Fruit fly (Drosophila melanogaster) whole organism, embryonic: ENCODE data around the gene Nup153.

Experiments used
- Asciz ChIP-seq: fragments of 200-800 bp; sonication (Bioruptor generic); optimal IDR thresholded peaks from 2 replicates; lab custom pipeline; 2017; ENCODE audit warnings: missing biosample characterization, mild to moderate bottlenecking, missing genetic modification characterization, missing genetic modification reagents
- B-H1 ChIP-seq: fragments of 200-800 bp; sonication (Bioruptor generic); IDR thresholded peaks from 3 replicates; pipeline ENCODE4 v1.3.6; 2022; ENCODE audit warnings: missing biosample characterization, missing genetic modification characterization
- B-H2 ChIP-seq: fragments of 200-800 bp; sonication (Bioruptor generic); optimal IDR thresholded peaks from 2 replicates; lab custom pipeline; 2018; ENCODE audit warnings: missing biosample characterization, mild to moderate bottlenecking, missing genetic modification characterization
- CG10431 ChIP-seq: fragments of 200-800 bp; sonication (Bioruptor generic); optimal IDR thresholded peaks from 3 replicates; lab custom pipeline; 2018; ENCODE audit warnings: missing biosample characterization, mild to moderate bottlenecking, missing genetic modification characterization
- CG10654 ChIP-seq: fragments of 200-800 bp; sonication (Bioruptor generic); optimal IDR thresholded peaks from 2 replicates; lab custom pipeline; 2016; ENCODE audit warnings: missing biosample characterization, missing genetic modification characterization
- CG12299 ChIP-seq: fragments of 200-800 bp; sonication (Bioruptor generic); optimal IDR thresholded peaks from 2 replicates; lab custom pipeline; 2018; ENCODE audit warnings: missing biosample characterization, mild to moderate bottlenecking, missing genetic modification characterization
- CG12659 ChIP-seq: fragments of 200-800 bp; sonication (Bioruptor generic); optimal IDR thresholded peaks from 3 replicates; lab custom pipeline; 2017; ENCODE audit warnings: mild to moderate bottlenecking, missing biosample characterization, missing genetic modification reagents, missing genetic modification characterization
- CG14441 ChIP-seq: fragments of 200-800 bp; sonication (Bioruptor generic); IDR thresholded peaks from 2 replicates; pipeline ENCODE4 v1.3.6; 2022; ENCODE audit warnings: missing biosample characterization, missing genetic modification characterization
- CG14710 ChIP-seq: fragments of 200-800 bp; sonication (Bioruptor generic); optimal IDR thresholded peaks from 3 replicates; lab custom pipeline; 2019; ENCODE audit warnings: missing biosample characterization, mild to moderate bottlenecking, missing genetic modification characterization, moderate library complexity
- CG15269 ChIP-seq: fragments of 200-800 bp; sonication (Bioruptor generic); optimal IDR thresholded peaks from 2 replicates; lab custom pipeline; 2018; ENCODE audit warnings: missing biosample characterization, mild to moderate bottlenecking, missing genetic modification characterization, moderate library complexity
- CG1529 ChIP-seq: fragments of 200-800 bp; sonication (Bioruptor generic); optimal IDR thresholded peaks from 3 replicates; lab custom pipeline; 2018; ENCODE audit warnings: missing biosample characterization, missing genetic modification characterization
- CG15601 ChIP-seq: fragments of 200-800 bp; sonication (Bioruptor generic); optimal IDR thresholded peaks from 3 replicates; lab custom pipeline; 2019; ENCODE audit warnings: missing biosample characterization, mild to moderate bottlenecking, missing genetic modification characterization, moderate library complexity
- CG15696 ChIP-seq: fragments of 200-800 bp; sonication (Bioruptor generic); optimal IDR thresholded peaks from 2 replicates; lab custom pipeline; 2019; ENCODE audit warnings: missing biosample characterization, mild to moderate bottlenecking, missing genetic modification characterization, moderate library complexity
- CG17186 ChIP-seq: fragments of 200-800 bp; sonication (Bioruptor generic); optimal IDR thresholded peaks from 3 replicates; lab custom pipeline; 2017; ENCODE audit warnings: missing biosample characterization, missing genetic modification reagents, missing genetic modification characterization
- CG17328 ChIP-seq: fragments of 200-800 bp; sonication (Bioruptor generic); IDR thresholded peaks from 2 replicates; pipeline ENCODE4 v1.3.6; 2022; ENCODE audit warnings: missing biosample characterization, missing genetic modification characterization
- CG18262 ChIP-seq: fragments of 200-800 bp; optimal IDR thresholded peaks from 3 replicates; lab custom pipeline; 2019; ENCODE audit warnings: missing biosample characterization, mild to moderate bottlenecking, missing genetic modification characterization, moderate library complexity
- CG3065 ChIP-seq: fragments of 200-800 bp; sonication (Bioruptor generic); optimal IDR thresholded peaks from 2 replicates; lab custom pipeline; 2016; ENCODE audit warnings: missing biosample characterization, missing genetic modification characterization
- CG3847 ChIP-seq: fragments of 200-800 bp; sonication (Bioruptor generic); IDR thresholded peaks from 2 replicates; pipeline ENCODE4 v1.3.6; 2022; ENCODE audit warnings: missing biosample characterization, missing genetic modification characterization
- CG4282 ChIP-seq: fragments of 200-800 bp; sonication (Bioruptor generic); optimal IDR thresholded peaks from 2 replicates; lab custom pipeline; 2016; ENCODE audit warnings: missing biosample characterization, missing genetic modification characterization
- CG7786 ChIP-seq: fragments of 200-800 bp; sonication (Bioruptor generic); optimal IDR thresholded peaks from 2 replicates; lab custom pipeline; 2016; ENCODE audit warnings: missing biosample characterization, missing genetic modification characterization
- CG7928 ChIP-seq: fragments of 200-800 bp; sonication (Bioruptor generic); optimal IDR thresholded peaks from 2 replicates; lab custom pipeline; 2017; ENCODE audit warnings: missing biosample characterization, mild to moderate bottlenecking, missing genetic modification characterization
- CG7987 ChIP-seq: fragments of 200-800 bp; sonication (Bioruptor generic); optimal IDR thresholded peaks from 2 replicates; lab custom pipeline; 2018; ENCODE audit warnings: missing biosample characterization, mild to moderate bottlenecking, missing genetic modification characterization, moderate library complexity
- CG9797 ChIP-seq: fragments of 200-800 bp; sonication (Bioruptor generic); optimal IDR thresholded peaks from 3 replicates; lab custom pipeline; 2018; ENCODE audit warnings: missing biosample characterization, mild to moderate bottlenecking, missing genetic modification characterization
- CTCF ChIP-seq: fragments of 200-800 bp; sonication (Bioruptor generic); optimal IDR thresholded peaks from 2 replicates; lab custom pipeline; 2017; ENCODE audit warnings: missing biosample characterization, mild to moderate bottlenecking, missing genetic modification characterization, moderate library complexity
- Dfd ChIP-seq, 2 experiments: fragments of >200 bp; optimal IDR thresholded peaks; 2 replicates each; lab custom pipeline; 2017; ENCODE audit warnings: missing biosample characterization in 2 of 2, missing genetic modification characterization in 2 of 2
- Dref ChIP-seq: fragments of 200-800 bp; sonication (Bioruptor generic); IDR thresholded peaks from 2 replicates; pipeline ENCODE4 v1.3.6; 2022; ENCODE audit warnings: missing biosample characterization, missing genetic modification characterization
- E2f2 ChIP-seq: fragments of 200-800 bp; sonication (Bioruptor generic); IDR thresholded peaks from 2 replicates; pipeline ENCODE4 v1.3.6; 2022; ENCODE audit warnings: missing biosample characterization, missing genetic modification characterization
- Elba2 ChIP-seq: fragments of 200-800 bp; sonication (Bioruptor generic); optimal IDR thresholded peaks from 3 replicates; lab custom pipeline; 2016; ENCODE audit warnings: missing biosample characterization, missing genetic modification characterization
- Ets65A ChIP-seq: fragments of 200-800 bp; sonication (Bioruptor generic); peaks from one replicate; lab custom pipeline; 2016; ENCODE audit warnings: missing biosample characterization, missing genetic modification characterization
- Hand ChIP-seq: fragments of 200-800 bp; sonication (Bioruptor generic); optimal IDR thresholded peaks from 2 replicates; lab custom pipeline; 2017; ENCODE audit warnings: mild to moderate bottlenecking, missing biosample characterization, missing genetic modification reagents, missing genetic modification characterization
- Hmr ChIP-seq: fragments of 200-800 bp; sonication (Bioruptor generic); optimal IDR thresholded peaks from 3 replicates; lab custom pipeline; 2017; ENCODE audit warnings: mild to moderate bottlenecking, missing biosample characterization, missing genetic modification reagents, missing genetic modification characterization
- Hr78 ChIP-seq, 2 experiments: fragments of 200-800 bp in 1 of 2; fragments of >200 bp in 1 of 2; sonication (Bioruptor generic) in 1 of 2; optimal IDR thresholded peaks; 2 replicates each; lab custom pipeline; 2017 to 2019; ENCODE audit warnings: missing biosample characterization in 2 of 2, missing genetic modification characterization in 2 of 2, mild to moderate bottlenecking in 1 of 2, moderate library complexity in 1 of 2
- Lhr ChIP-seq: fragments of 200-800 bp; sonication (Bioruptor generic); optimal IDR thresholded peaks from 3 replicates; lab custom pipeline; 2017; ENCODE audit warnings: mild to moderate bottlenecking, missing biosample characterization, missing genetic modification reagents, missing genetic modification characterization
- Med ChIP-seq: fragments of 200-800 bp; sonication (Bioruptor generic); peaks from one replicate; lab custom pipeline; 2016; ENCODE audit warnings: missing biosample characterization, missing genetic modification characterization, mild to moderate bottlenecking, inconsistent platforms, moderate library complexity
- Oli ChIP-seq: fragments of 200-800 bp; sonication (Bioruptor generic); optimal IDR thresholded peaks from 2 replicates; lab custom pipeline; 2018; ENCODE audit warnings: missing biosample characterization, mild to moderate bottlenecking, missing genetic modification characterization, moderate library complexity
- Taf1 ChIP-seq: fragments of 200-800 bp; sonication (Bioruptor generic); IDR thresholded peaks from 2 replicates; pipeline ENCODE4 v1.3.6; 2022; ENCODE audit warnings: missing biosample characterization, missing genetic modification characterization
- Xbp1 ChIP-seq: fragments of 200-800 bp; sonication (Bioruptor generic); optimal IDR thresholded peaks from 3 replicates; lab custom pipeline; 2016; ENCODE audit warnings: missing biosample characterization, mild to moderate bottlenecking, missing genetic modification characterization
- amos ChIP-seq: fragments of 200-800 bp; sonication (Bioruptor generic); IDR thresholded peaks from 2 replicates; pipeline ENCODE4 v1.3.6; 2022; ENCODE audit warnings: missing biosample characterization, missing genetic modification characterization; ENCODE audit not compliant: partially characterized antibody
- crol ChIP-seq: fragments of 200-800 bp; sonication (Bioruptor generic); IDR thresholded peaks from 2 replicates; pipeline ENCODE4 v1.3.6; 2022; ENCODE audit warnings: missing biosample characterization, missing genetic modification characterization
- danr ChIP-seq: fragments of 200-800 bp; sonication (Bioruptor generic); IDR thresholded peaks from 2 replicates; pipeline ENCODE4 v1.3.6; 2022; ENCODE audit warnings: missing biosample characterization, missing genetic modification characterization
- esg ChIP-seq: fragments of 200-800 bp; sonication (Bioruptor generic); conservative IDR thresholded peaks from 2 replicates; pipeline ENCODE4 v1.3.6; 2022; ENCODE audit warnings: missing biosample characterization, missing genetic modification characterization
- exex ChIP-seq: fragments of 200-800 bp; sonication (Bioruptor generic); optimal IDR thresholded peaks from 4 replicates; lab custom pipeline; 2018; ENCODE audit warnings: missing biosample characterization, mild to moderate bottlenecking, missing genetic modification characterization, moderate library complexity
- gfzf ChIP-seq: fragments of 200-800 bp; sonication (Bioruptor generic); optimal IDR thresholded peaks from 2 replicates; lab custom pipeline; 2016; ENCODE audit warnings: missing biosample characterization, mild to moderate bottlenecking, missing genetic modification characterization, moderate library complexity
- gsb ChIP-seq: fragments of 200-800 bp; sonication (Bioruptor generic); IDR thresholded peaks from 2 replicates; pipeline ENCODE4 v1.3.6; 2022; ENCODE audit warnings: missing biosample characterization, missing genetic modification characterization
- jumu ChIP-seq: fragments of 200-800 bp; sonication (Bioruptor generic); optimal IDR thresholded peaks from 3 replicates; lab custom pipeline; 2016; ENCODE audit warnings: missing biosample characterization, missing genetic modification characterization
- lmd ChIP-seq: fragments of 200-800 bp; sonication (Bioruptor generic); IDR thresholded peaks from 2 replicates; pipeline ENCODE4 v1.3.6; 2022; ENCODE audit warnings: missing biosample characterization, missing genetic modification characterization
- oc ChIP-seq: fragments of 200-800 bp; sonication (Bioruptor generic); optimal IDR thresholded peaks from 2 replicates; lab custom pipeline; 2018; ENCODE audit warnings: missing biosample characterization, mild to moderate bottlenecking, missing genetic modification characterization, moderate library complexity
- pum ChIP-seq: fragments of 200-800 bp; sonication (Bioruptor generic); optimal IDR thresholded peaks from 2 replicates; lab custom pipeline; 2016; ENCODE audit warnings: missing biosample characterization, missing genetic modification characterization
- scrt ChIP-seq: fragments of 200-800 bp; sonication (Bioruptor generic); optimal IDR thresholded peaks from 2 replicates; lab custom pipeline; 2018; ENCODE audit warnings: missing biosample characterization, mild to moderate bottlenecking, missing genetic modification characterization, moderate library complexity
- usp ChIP-seq: fragments of >200 bp; optimal IDR thresholded peaks from 2 replicates; lab custom pipeline; 2017; ENCODE audit warnings: missing biosample characterization, missing genetic modification characterization
- vvl ChIP-seq: fragments of 200-800 bp; sonication (Bioruptor generic); IDR thresholded peaks from 2 replicates; pipeline ENCODE4 v1.3.6; 2022; ENCODE audit warnings: missing biosample characterization, missing genetic modification characterization

The Nup153 gene

DNA sequence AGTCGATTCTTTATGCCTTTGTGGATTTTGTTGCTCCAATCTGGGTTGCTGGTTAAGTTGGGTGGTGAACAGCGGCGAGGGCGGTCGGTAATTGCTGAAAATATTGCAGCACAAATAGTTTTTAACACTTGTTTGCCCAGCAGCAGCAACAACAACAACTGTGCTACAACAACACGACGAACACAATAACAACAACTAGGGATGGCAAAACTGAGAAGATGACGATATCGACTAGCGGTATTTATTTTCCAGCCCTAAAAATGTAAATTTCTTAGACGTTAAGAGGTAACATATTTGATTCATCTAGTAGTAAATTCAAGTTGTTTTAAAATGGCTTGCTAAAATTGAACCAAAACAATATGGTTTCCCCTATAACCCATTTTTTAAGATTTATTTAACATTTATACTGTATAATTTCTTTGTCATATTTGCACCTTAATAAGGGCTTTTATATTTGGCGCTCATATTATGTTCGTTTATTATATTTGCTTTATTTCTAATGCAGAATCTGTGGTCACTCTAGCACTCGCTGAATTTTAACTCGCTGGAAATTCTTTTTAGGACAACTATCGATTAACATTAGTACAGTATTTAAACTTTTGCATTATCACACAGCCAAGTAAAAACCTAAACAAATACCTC is 584 bp upstream of the Nup153 start (continued):
- no peak for TF ChIP-seq exex (tag; lab: Kevin White, UChicago)
- TF ChIP-seq CG7987: peak; percentile 9
- no peak for TF ChIP-seq Hr78 (GFP tag; optimal IDR thresholded peaks at IDR 0.05; lab: Kevin White, UChicago)
- peak; percentile 32 for TF ChIP-seq CG12659 (GFP tag; lab: Kevin White, UChicago)
- no peak for TF ChIP-seq gsb (GFP tag; lab: Robert Waterston, UW)
- no peak for TF ChIP-seq CG3065 (GFP tag; lab: Kevin White, UChicago)
- TF ChIP-seq CG14441 (GFP tag; lab: Robert Waterston, UW): no peak
- TF ChIP-seq CG10654 (GFP tag; lab: Kevin White, UChicago): no peak
- peak; percentile 42 for TF ChIP-seq CG9797
- no peak for TF ChIP-seq Xbp1 (GFP tag; lab: Kevin White, UChicago)
- TF ChIP-seq Hand (GFP tag; lab: Kevin White, UChicago): no peak
- TF ChIP-seq CG15601 (tag; lab: Kevin White, UChicago): no peak
- no peak for TF ChIP-seq CG3847 (GFP tag; lab: Robert Waterston, UW)
- TF ChIP-seq Dfd (GFP tag; optimal IDR thresholded peaks at IDR 0.05; lab: Kevin White, UChicago): no peak
- TF ChIP-seq CG7786 (GFP tag; lab: Kevin White, UChicago): no peak
- TF ChIP-seq B-H2 (GFP tag; lab: Kevin White, UChicago): no peak
- TF ChIP-seq Hmr (GFP tag; lab: Kevin White, UChicago): no peak
- TF ChIP-seq CG7928 (GFP tag; lab: Kevin White, UChicago): peak; percentile 92
- TF ChIP-seq Taf1 (GFP tag; lab: Robert Waterston, UW): no peak
- no peak for TF ChIP-seq pum (GFP tag; lab: Kevin White, UChicago)
- no peak for TF ChIP-seq jumu
- TF ChIP-seq CG15269: no peak
- TF ChIP-seq B-H1 (GFP tag; lab: Robert Waterston, UW): no peak
- TF ChIP-seq danr (GFP tag; lab: Robert Waterston, UW): no peak
- TF ChIP-seq Asciz (GFP tag; lab: Kevin White, UChicago): no peak
- peak; percentile 32; the same call in 1 of the 2 replicates for TF ChIP-seq Dref (GFP tag; lab: Robert Waterston, UW)
- no peak for TF ChIP-seq esg (GFP tag; lab: Robert Waterston, UW)
- no peak for TF ChIP-seq oc (tag; lab: Kevin White, UChicago)
- TF ChIP-seq CG12299 (tag; lab: Kevin White, UChicago): no peak
- TF ChIP-seq Elba2 (GFP tag; lab: Kevin White, UChicago): no peak
- TF ChIP-seq Lhr: peak; percentile 2
- TF ChIP-seq lmd (GFP tag; lab: Robert Waterston, UW): no peak
- no peak for TF ChIP-seq crol
- TF ChIP-seq Ets65A (GFP tag; lab: Kevin White, UChicago): peak; percentile 36
- no peak for TF ChIP-seq CG15696 (tag; lab: Kevin White, UChicago)
- peak; percentile 56 for TF ChIP-seq gfzf
- TF ChIP-seq vvl: peak; percentile 55
- TF ChIP-seq CG17186 (GFP tag; lab: Kevin White, UChicago): no peak
- TF ChIP-seq usp (GFP tag; lab: Kevin White, UChicago): no peak
- no peak for TF ChIP-seq CG10431 (GFP tag; lab: Kevin White, UChicago)
- no peak for TF ChIP-seq CG1529 (GFP tag; lab: Kevin White, UChicago)
- no peak for TF ChIP-seq CG17328 (GFP tag; lab: Robert Waterston, UW)
- TF ChIP-seq CG18262 (tag; lab: Kevin White, UChicago): no peak
- TF ChIP-seq CG4282 (GFP tag; lab: Kevin White, UChicago): no peak
- TF ChIP-seq E2f2 (GFP tag; lab: Robert Waterston, UW): peak; percentile 75
- TF ChIP-seq scrt (GFP tag; lab: Kevin White, UChicago): no peak
- peak; percentile 42 for TF ChIP-seq CG14710
- no peak for TF ChIP-seq CTCF (GFP tag; lab: Kevin White, UChicago)
- TF ChIP-seq Oli: no peak
- TF ChIP-seq amos (GFP tag; lab: Robert Waterston, UW): peak; percentile 5; the same call in 1 of the 2 replicates
- TF ChIP-seq Med (GFP tag; lab: Kevin White, UChicago): peak; percentile 65
